Worm (Caenorhabditis elegans): ENCODE data around the gene camt-1.

DNA sequence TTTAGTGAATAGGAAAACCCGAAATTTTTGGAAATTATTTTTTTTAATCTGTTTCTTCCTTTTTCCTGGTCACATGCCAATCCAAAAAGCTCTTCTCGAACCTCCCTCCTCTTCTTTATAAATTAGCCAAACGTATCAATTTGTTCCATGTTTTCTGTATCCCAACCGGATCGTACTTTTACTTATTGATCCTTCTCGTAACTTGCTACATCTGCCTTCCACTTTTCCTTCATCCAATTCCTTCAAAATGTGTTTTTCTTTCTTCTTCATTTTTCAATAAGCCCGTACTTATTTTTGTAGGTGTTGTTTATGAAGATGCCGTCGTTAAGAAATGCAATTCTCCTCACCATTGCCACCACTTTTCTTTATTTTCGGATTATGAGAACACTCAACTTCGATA is 7.0 kb upstream of the camt-1 start, which contains the start of gene cyp-23A1:
- TF ChIP-seq ztf-29 (GFP tag; IDR thresholded peaks at IDR 0.05) (no peak), flt-1 (GFP tag; IDR thresholded peaks at IDR 0.05) (no peak), ref-1 (GFP tag; conservative IDR thresholded peaks at IDR 0.05) (no peak), cog-1 (tag; optimal IDR thresholded peaks at IDR 0.05) (no peak)

Data from whole organism, midembryonic.